Worm (Caenorhabditis elegans) whole organism, early embryonic: ENCODE results near the gene sri-32.

ENCODE experiments used
- B0310.2 ChIP-seq: sonication (generic microtip); optimal IDR thresholded peaks from 2 replicates; lab custom pipeline; 2016; ENCODE audit warnings: mild to moderate bottlenecking, missing genetic modification characterization, missing compliant biosample characterization
- F13C5.2 ChIP-seq: sonication (generic microtip); optimal IDR thresholded peaks from 2 replicates; lab custom pipeline; 2017; ENCODE audit warnings: mild to moderate bottlenecking, missing genetic modification characterization, inconsistent platforms, missing compliant biosample characterization
- aly-1 ChIP-seq: sonication (generic microtip); optimal IDR thresholded peaks from 2 replicates; lab custom pipeline; 2016; ENCODE audit warnings: missing genetic modification characterization, missing compliant biosample characterization
- ama-1 ChIP-seq: fragments of 150-350 bp; optimal IDR thresholded peaks from 2 replicates; lab custom pipeline; 2014
- ceh-13 ChIP-seq: fragments of 200-800 bp; sonication (Bioruptor generic); optimal IDR thresholded peaks from 2 replicates; lab custom pipeline; 2018; ENCODE audit warnings: mild to moderate bottlenecking, missing genetic modification characterization, missing compliant biosample characterization
- ceh-36 ChIP-seq: sonication (generic microtip); optimal IDR thresholded peaks from 2 replicates; lab custom pipeline; 2016; ENCODE audit warnings: missing genetic modification characterization, inconsistent platforms, missing compliant biosample characterization
- ets-7 ChIP-seq: sonication (generic microtip); optimal IDR thresholded peaks from 2 replicates; lab custom pipeline; 2016; ENCODE audit warnings: missing genotype, missing genetic modification characterization, missing compliant biosample characterization
- flt-1 ChIP-seq: fragments of 200-800 bp; sonication (Bioruptor generic); IDR thresholded peaks from 2 replicates; pipeline ENCODE4 v1.3.6; 2022; ENCODE audit warnings: missing genetic modification characterization, missing compliant biosample characterization
- hmbx-1 ChIP-seq: sonication (generic microtip); optimal IDR thresholded peaks from 2 replicates; lab custom pipeline; 2016; ENCODE audit warnings: mild to moderate bottlenecking, missing genetic modification characterization, missing compliant biosample characterization
- hmg-4 ChIP-seq: fragments of 200-800 bp; sonication (Bioruptor generic); optimal IDR thresholded peaks from 2 replicates; lab custom pipeline; 2018; ENCODE audit warnings: mild to moderate bottlenecking, missing genetic modification characterization, missing compliant biosample characterization
- hnd-1 ChIP-seq: sonication (generic microtip); optimal IDR thresholded peaks from 2 replicates; lab custom pipeline; 2016; ENCODE audit warnings: missing genetic modification characterization, missing compliant biosample characterization
- pes-1 ChIP-seq: fragments of 200-800 bp; sonication (Bioruptor generic); IDR thresholded peaks from 2 replicates; pipeline ENCODE4 v1.3.6; 2022; ENCODE audit warnings: missing genetic modification reagents, missing genetic modification characterization, missing compliant biosample characterization
- scrt-1 ChIP-seq: fragments of 200-800 bp; sonication (Bioruptor generic); IDR thresholded peaks from 2 replicates; pipeline ENCODE4 v1.3.6; 2022; ENCODE audit warnings: missing genetic modification characterization, missing compliant biosample characterization
- sea-1 ChIP-seq: fragments of 200-800 bp; sonication (Bioruptor generic); conservative IDR thresholded peaks from 2 replicates; pipeline ENCODE4 v1.3.6; 2022; ENCODE audit warnings: missing genetic modification characterization, missing compliant biosample characterization
- tbx-11 ChIP-seq: fragments of 200-800 bp; sonication (Bioruptor generic); IDR thresholded peaks from 2 replicates; pipeline ENCODE4 v1.3.6; 2022; ENCODE audit warnings: missing genetic modification characterization, missing compliant biosample characterization
- tbx-37 ChIP-seq: fragments of 200-800 bp; sonication (Bioruptor generic); conservative IDR thresholded peaks from 2 replicates; pipeline ENCODE4 v1.3.6; 2022; ENCODE audit warnings: missing genetic modification reagents, missing genetic modification characterization, missing compliant biosample characterization
- tra-4 ChIP-seq: sonication (generic microtip); optimal IDR thresholded peaks from 2 replicates; lab custom pipeline; 2017; ENCODE audit warnings: missing genetic modification characterization, missing compliant biosample characterization

The sri-32 gene

ce11 chrII:3137804-3138203, 16.5 kb downstream of the sri-32 start, which contains the start of gene sri-54:
TSS of gene sri-54 (minus strand) at chrII:3137904.
- no peak for TF ChIP-seq tra-4
- TF ChIP-seq ama-1: no peak
- TF ChIP-seq hnd-1 (tag; lab: Kevin White, UChicago): no peak
- no peak for TF ChIP-seq ets-7 (tag; lab: Kevin White, UChicago)
- no peak for TF ChIP-seq ceh-13
- no peak for TF ChIP-seq tbx-11
- no peak for TF ChIP-seq tbx-37 (GFP tag; lab: Robert Waterston, UW)
- TF ChIP-seq aly-1 (tag; lab: Kevin White, UChicago): no peak
- no peak for TF ChIP-seq F13C5.2 (tag; lab: Kevin White, UChicago)
- TF ChIP-seq hmbx-1: no peak
- no peak for TF ChIP-seq sea-1 (GFP tag; lab: Robert Waterston, UW)
- no peak for TF ChIP-seq flt-1 (GFP tag; lab: Robert Waterston, UW)
- no peak for TF ChIP-seq scrt-1 (GFP tag; lab: Robert Waterston, UW)
- TF ChIP-seq hmg-4 (GFP tag; lab: Kevin White, UChicago): no peak
- TF ChIP-seq ceh-36 (tag; lab: Kevin White, UChicago): no peak
- no peak for TF ChIP-seq pes-1 (GFP tag; lab: Robert Waterston, UW)

ce11 chrII:3135293-3135692, 19.0 kb downstream of the sri-32 start:
- TF ChIP-seq ceh-36 (tag; lab: Kevin White, UChicago) (peak; percentile 63), tbx-37 (GFP tag; lab: Robert Waterston, UW) (no peak)

DNA sequence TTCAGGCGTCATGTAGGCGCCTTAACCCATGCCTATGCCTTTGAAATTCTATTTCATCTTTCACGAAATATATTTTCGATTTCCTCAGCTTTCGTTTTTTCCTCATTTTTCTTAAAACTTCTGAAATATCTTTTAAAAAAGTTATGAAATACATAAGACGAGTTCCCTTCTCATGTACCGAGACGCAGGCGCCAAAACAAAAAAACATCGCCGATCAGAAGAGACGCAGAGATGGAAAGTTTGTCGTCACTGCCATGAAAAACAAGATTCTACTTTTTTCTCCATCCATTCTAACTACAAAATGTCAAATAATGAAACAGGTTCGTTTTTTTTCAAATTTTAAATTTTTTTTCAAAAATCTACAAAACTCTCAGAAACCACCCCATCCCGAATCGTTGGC, 25.3 kb downstream of the sri-32 start, which contains the start of gene chil-24:
Gene chil-24 (plus strand): TSS at position 156 of the 400 bp plus-strand sequence.
- no peak for TF ChIP-seq ama-1

- 0 out of 2 replicates have a peak, but pooled peaks have one; percentile 32 for TF ChIP-seq pes-1 (GFP tag; lab: Robert Waterston, UW)
These were observed 27.5 kb downstream of the sri-32 start, which contains the start of gene ins-31 for ce11 chrII:3126741-3127140. TSS of gene ins-31 (plus strand) at chrII:3127041.

- TF ChIP-seq B0310.2: no peak
- no peak for TF ChIP-seq pes-1 (GFP tag; lab: Robert Waterston, UW)
- TF ChIP-seq tbx-11: no peak
- TF ChIP-seq hmg-4 (GFP tag; lab: Kevin White, UChicago): no peak
- TF ChIP-seq ets-7 (tag; lab: Kevin White, UChicago): no peak
- TF ChIP-seq aly-1 (tag; lab: Kevin White, UChicago): no peak
- TF ChIP-seq ceh-13: no peak
- TF ChIP-seq ceh-36 (tag; lab: Kevin White, UChicago): no peak
- no peak for TF ChIP-seq tbx-37 (GFP tag; lab: Robert Waterston, UW)
- no peak for TF ChIP-seq tra-4
- TF ChIP-seq hnd-1 (tag; lab: Kevin White, UChicago): no peak
- no peak for TF ChIP-seq hmbx-1
- TF ChIP-seq scrt-1 (GFP tag; lab: Robert Waterston, UW): no peak
These were observed 27.9 kb downstream of the sri-32 start, which contains the start of gene ins-19 for ce11 chrII:3126341-3126740. TSS of gene ins-19 (minus strand) at chrII:3126441.

- TF ChIP-seq aly-1 (tag; lab: Kevin White, UChicago) (no peak), hmg-4 (GFP tag; lab: Kevin White, UChicago) (no peak), tbx-37 (GFP tag; lab: Robert Waterston, UW) (no peak), hmbx-1 (no peak), B0310.2 (no peak), tbx-11 (no peak), pes-1 (GFP tag; lab: Robert Waterston, UW) (no peak)
These were observed 31.1 kb downstream of the sri-32 start, which contains the start of gene srh-71 for ce11 chrII:3123206-3123605. TSS of gene srh-71 (plus strand) at chrII:3123506.

DNA sequence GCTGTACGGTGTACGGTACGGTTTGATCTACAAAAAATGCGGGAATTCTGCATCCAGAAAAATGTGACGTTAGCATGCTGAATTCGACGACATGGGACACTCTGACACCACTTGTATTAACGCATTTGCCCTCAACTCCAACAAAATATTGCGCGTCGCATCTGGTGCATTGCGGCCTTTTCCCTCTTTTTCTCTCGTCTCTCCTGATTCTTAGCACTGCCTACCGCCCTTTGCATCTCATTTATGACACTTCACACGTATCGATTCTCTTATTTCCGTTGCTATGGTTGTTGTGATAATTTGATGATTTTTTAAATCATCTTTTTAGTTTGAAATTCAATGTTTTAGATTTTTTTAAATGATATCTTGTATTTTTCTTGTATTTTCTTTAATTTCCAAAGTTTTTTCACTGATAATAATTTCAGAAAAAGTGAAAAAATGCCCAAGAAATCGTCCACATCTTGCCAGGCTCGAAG, 35.3 kb downstream of the sri-32 start, which contains the start of gene T10D4.6:
Gene T10D4.6 (plus strand): TSS at position 426 of the 476 bp plus-strand sequence.
- no peak for TF ChIP-seq B0310.2
- no peak for TF ChIP-seq scrt-1 (GFP tag; lab: Robert Waterston, UW)
- TF ChIP-seq flt-1 (GFP tag; lab: Robert Waterston, UW): no peak
- TF ChIP-seq hnd-1 (tag; lab: Kevin White, UChicago): no peak
- no peak for TF ChIP-seq tbx-11
- TF ChIP-seq tra-4: no peak
- no peak for TF ChIP-seq ets-7 (tag; lab: Kevin White, UChicago)
- no peak for TF ChIP-seq ama-1
- no peak for TF ChIP-seq ceh-36 (tag; lab: Kevin White, UChicago)
- TF ChIP-seq F13C5.2 (tag; lab: Kevin White, UChicago): no peak

ce11 chrII:3117471-3117870, 36.8 kb downstream of the sri-32 start, which contains the start of gene T10D4.7:
TSS of gene T10D4.7 (plus strand) at chrII:3117771.
- TF ChIP-seq tra-4: no peak
- TF ChIP-seq ets-7 (tag; lab: Kevin White, UChicago): no peak
- TF ChIP-seq ama-1: no peak
- no peak for TF ChIP-seq scrt-1 (GFP tag; lab: Robert Waterston, UW)
- TF ChIP-seq pes-1 (GFP tag; lab: Robert Waterston, UW): no peak
- no peak for TF ChIP-seq B0310.2
- TF ChIP-seq aly-1 (tag; lab: Kevin White, UChicago): no peak
- no peak for TF ChIP-seq tbx-37 (GFP tag; lab: Robert Waterston, UW)

DNA sequence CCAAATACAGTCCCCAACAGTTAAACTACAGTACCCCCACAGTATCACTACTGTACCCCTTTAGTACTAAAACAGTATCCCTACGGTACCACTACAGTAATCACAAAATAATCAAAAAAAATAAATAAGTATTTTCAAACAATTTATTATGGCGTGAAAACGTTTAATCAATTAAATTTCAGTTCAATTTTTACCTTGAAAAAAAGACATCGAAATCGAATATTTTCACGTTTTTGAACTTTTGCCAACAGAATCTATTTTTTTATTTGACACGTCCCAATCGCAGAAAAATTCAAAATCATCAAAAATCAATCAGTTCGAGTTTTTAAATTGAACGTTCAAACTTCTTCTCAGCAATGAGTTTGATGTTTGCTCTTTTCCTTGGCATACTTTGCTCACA, 40.3 kb downstream of the sri-32 start, which contains the start of gene clec-123:
Gene clec-123 (plus strand): TSS at position 301 of the 400 bp plus-strand sequence.
- TF ChIP-seq tbx-11 (no peak), ceh-13 (no peak), tra-4 (no peak), flt-1 (GFP tag; lab: Robert Waterston, UW) (no peak), ceh-36 (tag; lab: Kevin White, UChicago) (no peak), hmg-4 (GFP tag; lab: Kevin White, UChicago) (no peak), tbx-37 (GFP tag; lab: Robert Waterston, UW) (no peak), F13C5.2 (tag; lab: Kevin White, UChicago) (no peak), aly-1 (tag; lab: Kevin White, UChicago) (no peak), scrt-1 (GFP tag; lab: Robert Waterston, UW) (no peak), ama-1 (no peak), sea-1 (GFP tag; lab: Robert Waterston, UW) (no peak), hmbx-1 (no peak), ets-7 (tag; lab: Kevin White, UChicago) (no peak), B0310.2 (no peak), pes-1 (GFP tag; lab: Robert Waterston, UW) (no peak), hnd-1 (tag; lab: Kevin White, UChicago) (no peak)
